Worm (Caenorhabditis elegans): Measurements from ENCODE around the gene T12B3.2.

DNA sequence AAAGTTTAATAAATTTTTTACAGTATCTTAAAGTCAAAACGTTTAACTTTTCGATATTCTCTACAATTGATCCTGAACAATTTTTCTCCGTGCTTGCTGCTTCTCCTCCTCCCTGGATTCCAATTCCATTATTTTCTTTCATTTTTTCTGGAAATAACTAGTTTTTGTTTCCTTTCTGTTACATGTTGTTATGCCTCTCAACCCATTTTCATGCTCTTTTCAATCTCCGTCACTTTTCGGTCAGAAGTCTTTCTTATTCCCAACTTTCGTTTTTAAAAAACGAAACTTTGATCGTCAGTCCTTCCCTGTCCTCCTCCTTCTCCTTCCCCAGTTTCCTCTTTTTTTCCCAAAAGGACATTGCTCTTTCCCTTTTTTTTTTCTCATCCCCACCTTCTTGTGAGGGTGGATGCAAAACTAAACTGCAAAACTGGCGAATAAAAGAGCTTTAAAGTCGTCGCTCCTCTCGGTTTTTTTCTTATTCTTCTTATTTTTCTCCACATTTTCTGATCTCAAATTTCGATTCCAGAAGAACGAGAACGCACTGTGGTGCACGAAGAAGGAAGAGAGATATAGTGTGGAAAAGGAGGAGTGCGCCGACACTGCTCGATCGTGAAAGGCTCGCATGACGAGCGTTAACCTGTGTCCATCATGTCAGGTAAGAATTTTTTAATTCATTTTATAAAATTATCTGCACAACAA is 28.5 kb downstream of the T12B3.2 start, which contains the start of the genes C48A7.16 and egl-19:
- TF ChIP-seq mec-3 (tag; optimal IDR thresholded peaks at IDR 0.05; ENCODE audit: borderline replicate concordance), result no peak
- TF ChIP-seq hlh-6 (tag; optimal IDR thresholded peaks at IDR 0.05), result no peak
- no peak for TF ChIP-seq gmeb-2 (tag; optimal IDR thresholded peaks at IDR 0.05)
- TF ChIP-seq ceh-31 (tag; optimal IDR thresholded peaks at IDR 0.05), result no peak
- no peak for TF ChIP-seq pat-9 (tag; optimal IDR thresholded peaks at IDR 0.05)
- no peak for TF ChIP-seq rnt-1 (tag; optimal IDR thresholded peaks at IDR 0.05)

All from whole organism, late embryonic.